Worm (Caenorhabditis elegans): ENCODE results near the gene alh-6.

ce11 chrII:1320412-1320811, 10.5 kb upstream of the alh-6 start:
- TF ChIP-seq tbx-37 (GFP tag; conservative IDR thresholded peaks at IDR 0.05) (0 out of 2 replicates have a peak, but pooled peaks have one; percentile 17), ama-1 (optimal IDR thresholded peaks at IDR 0.05) (peak; percentile 77), hmbx-1 (tag; optimal IDR thresholded peaks at IDR 0.05) (peak; percentile 42), sea-1 (GFP tag; conservative IDR thresholded peaks at IDR 0.05) (0 out of 2 replicates have a peak, but pooled peaks have one; percentile 48), tra-4 (tag; optimal IDR thresholded peaks at IDR 0.05) (peak; percentile 38)

Measured in whole organism, early embryonic.